Worm (Caenorhabditis elegans): ENCODE measurements around the gene soap-1.

- TF ChIP-seq F13C5.2 (tag; optimal IDR thresholded peaks at IDR 0.05) (no peak), ceh-13 (GFP tag; optimal IDR thresholded peaks at IDR 0.05) (no peak), hnd-1 (tag; optimal IDR thresholded peaks at IDR 0.05) (no peak), pes-1 (GFP tag; IDR thresholded peaks at IDR 0.05) (no peak), ama-1 (optimal IDR thresholded peaks at IDR 0.05) (no peak), flt-1 (GFP tag; IDR thresholded peaks at IDR 0.05) (no peak)
Observed at ce11 chrV:7199077-7199476, 15.6 kb downstream of the soap-1 start.

Measured in whole organism, early embryonic.